Worm (Caenorhabditis elegans) whole organism, L4/young adult: ENCODE results near the gene srsx-24.

Experiments used
- W03F9.2 ChIP-seq: fragments of 150-350 bp; optimal IDR thresholded peaks from 2 replicates; lab custom pipeline; 2014; ENCODE audit warnings: missing biosample characterization, missing genetic modification characterization
- dao-5 ChIP-seq: sonication (generic microtip); optimal IDR thresholded peaks from 2 replicates; lab custom pipeline; 2016; ENCODE audit warnings: missing genotype, missing genetic modification characterization, moderate library complexity, missing compliant biosample characterization
- him-1 ChIP-seq: sonication (generic microtip); optimal IDR thresholded peaks from 2 replicates; lab custom pipeline; 2016; ENCODE audit warnings: missing genotype, missing genetic modification reagents, missing genetic modification characterization, missing compliant biosample characterization

ce11 chrV:7352186-7353053 is 26.9 kb downstream of the srsx-24 start, which contains the start of the genes srh-231 and srh-275:
- TF ChIP-seq him-1 (no peak), W03F9.2 (no peak), dao-5 (no peak)
